Worm (Caenorhabditis elegans): ENCODE measurements around the gene C46C2.5.

Gene C46C2.5

ce11 chrIV:9169764-9170163 is 22.7 kb downstream of the C46C2.5 start:
- TF ChIP-seq fkh-10 (GFP tag; optimal IDR thresholded peaks at IDR 0.05) (peak; percentile 50), lin-14 (GFP tag; optimal IDR thresholded peaks at IDR 0.05) (peak; percentile 36), hpl-2 (GFP tag; optimal IDR thresholded peaks at IDR 0.05) (no peak)

ce11 chrIV:9165681-9166080 is 26.7 kb downstream of the C46C2.5 start, which contains the start of gene C07C7.3:
Gene C07C7.3, plus strand, starts transcription at chrIV:9166051.
- no peak for TF ChIP-seq efl-1 (optimal IDR thresholded peaks at IDR 0.05)
- peak in 1 of 2 experiments; percentile 57 for TF ChIP-seq efl-1 (GFP tag; optimal IDR thresholded peaks at IDR 0.05 in 1 of 2)
- no peak for TF ChIP-seq aha-1 (tag; optimal IDR thresholded peaks at IDR 0.05)
- TF ChIP-seq elt-2 (tag; optimal IDR thresholded peaks at IDR 0.05), result peak; percentile 70
- peak; percentile 51 for TF ChIP-seq tlp-1 (tag; optimal IDR thresholded peaks at IDR 0.05)

- TF ChIP-seq efl-1 (optimal IDR thresholded peaks at IDR 0.05) (no peak), efl-1 (GFP tag; optimal IDR thresholded peaks at IDR 0.05 in 1 of 2) (peak in 1 of 2 experiments; percentile 12), lin-39 (tag; optimal IDR thresholded peaks at IDR 0.05) (no peak), nhr-85 (tag) (no peak)
These were observed 27.4 kb downstream of the C46C2.5 start, which contains the start of gene pcp-2 for ce11 chrIV:9165027-9165426. Gene pcp-2, minus strand, starts transcription at chrIV:9165127.

ce11 chrIV:9159863-9160262 is 32.6 kb downstream of the C46C2.5 start:
- TF ChIP-seq fkh-4 (tag; optimal IDR thresholded peaks at IDR 0.05; ENCODE audit: borderline replicate concordance) (no peak), sox-4 (tag; optimal IDR thresholded peaks at IDR 0.05) (no peak), lin-35 (GFP tag; optimal IDR thresholded peaks at IDR 0.05) (peak in 1 of 2 experiments; percentile 15), nhr-20 (tag; optimal IDR thresholded peaks at IDR 0.05) (peak; percentile 0), efl-1 (optimal IDR thresholded peaks at IDR 0.05) (no peak), efl-1 (GFP tag; optimal IDR thresholded peaks at IDR 0.05 in 1 of 2) (peak in 1 of 2 experiments; percentile 1), elt-2 (tag; optimal IDR thresholded peaks at IDR 0.05) (peak; percentile 95)

- TF ChIP-seq egl-13 (tag; optimal IDR thresholded peaks at IDR 0.05) (no peak), elt-2 (tag; optimal IDR thresholded peaks at IDR 0.05) (peak; percentile 87), aly-2 (tag; optimal IDR thresholded peaks at IDR 0.05) (no peak), tlp-1 (tag; optimal IDR thresholded peaks at IDR 0.05) (peak; percentile 67), pqm-1 (tag; optimal IDR thresholded peaks at IDR 0.05) (peak; percentile 43)
These were observed 33.2 kb downstream of the C46C2.5 start, which contains the start of gene pcp-3 for ce11 chrIV:9158969-9159800. Gene pcp-3, minus strand, starts transcription at chrIV:9159019.

- TF ChIP-seq lin-14 (GFP tag; optimal IDR thresholded peaks at IDR 0.05) (no peak), egl-27 (tag; optimal IDR thresholded peaks at IDR 0.05) (no peak), unc-30 (tag; optimal IDR thresholded peaks at IDR 0.05) (no peak), tbx-2 (tag; optimal IDR thresholded peaks at IDR 0.05) (no peak), Y116A8C.19 (tag; optimal IDR thresholded peaks at IDR 0.05; ENCODE audit: borderline replicate concordance) (no peak), C34B4.2 (tag; optimal IDR thresholded peaks at IDR 0.05) (no peak), sox-4 (tag; optimal IDR thresholded peaks at IDR 0.05) (no peak), tlp-1 (tag; optimal IDR thresholded peaks at IDR 0.05) (no peak), lin-13 (GFP tag; optimal IDR thresholded peaks at IDR 0.05) (no peak), snu-23 (GFP tag; optimal IDR thresholded peaks at IDR 0.05) (no peak), nhr-11 (tag; optimal IDR thresholded peaks at IDR 0.05) (no peak), snpc-4 (tag; optimal IDR thresholded peaks at IDR 0.05) (no peak), nhr-84 (tag; optimal IDR thresholded peaks at IDR 0.05) (no peak), unc-98 (GFP tag; IDR thresholded peaks at IDR 0.05) (no peak), ceh-82 (tag; optimal IDR thresholded peaks at IDR 0.05) (no peak)
These were observed 38.2 kb downstream of the C46C2.5 start, which contains the start of gene F23B2.10 for ce11 chrIV:9154263-9154662. Gene F23B2.10, minus strand, starts transcription at chrIV:9154363.

All from whole organism, L1 larva.